Fruit fly (Drosophila melanogaster) whole organism, embryonic: ENCODE data around the gene Actn.

ENCODE experiments used
- ATbp ChIP-seq: fragments of 200-800 bp; sonication (Bioruptor generic); optimal IDR thresholded peaks from 2 replicates; lab custom pipeline; 2017; ENCODE audit warnings: missing biosample characterization, mild to moderate bottlenecking, missing genetic modification characterization, missing genetic modification reagents
- Adf1 ChIP-seq: fragments of 200-800 bp; sonication (Bioruptor generic); IDR thresholded peaks from 2 replicates; pipeline ENCODE4 v1.3.6; 2022; ENCODE audit warnings: missing biosample characterization, missing genetic modification characterization
- Atf6 ChIP-seq: fragments of 200-800 bp; sonication (Bioruptor generic); IDR thresholded peaks from 2 replicates; pipeline ENCODE4 v1.3.6; 2022; ENCODE audit warnings: missing biosample characterization, missing genetic modification characterization
- CG10209 ChIP-seq: fragments of 200-800 bp; sonication (Bioruptor generic); optimal IDR thresholded peaks from 3 replicates; lab custom pipeline; 2017; ENCODE audit warnings: missing biosample characterization, mild to moderate bottlenecking, missing genetic modification characterization, missing genetic modification reagents
- CG11247 ChIP-seq: fragments of 200-800 bp; sonication (Bioruptor generic); IDR thresholded peaks from 2 replicates; pipeline ENCODE4 v1.3.6; 2022; ENCODE audit warnings: missing biosample characterization, missing genetic modification characterization
- CG12104 ChIP-seq: fragments of 200-800 bp; sonication (Bioruptor generic); optimal IDR thresholded peaks from 3 replicates; lab custom pipeline; 2016; ENCODE audit warnings: missing biosample characterization, missing genetic modification characterization
- CG12236 ChIP-seq: fragments of 200-800 bp; sonication (Bioruptor generic); optimal IDR thresholded peaks from 2 replicates; lab custom pipeline; 2016; ENCODE audit warnings: missing biosample characterization, missing genetic modification characterization
- CG13775 ChIP-seq: fragments of 200-800 bp; sonication (Bioruptor generic); optimal IDR thresholded peaks from 3 replicates; lab custom pipeline; 2017; ENCODE audit warnings: missing biosample characterization, mild to moderate bottlenecking, missing genetic modification characterization
- CG14965 ChIP-seq: fragments of 200-800 bp; sonication (Bioruptor generic); optimal IDR thresholded peaks from 2 replicates; lab custom pipeline; 2016; ENCODE audit warnings: missing biosample characterization, missing genetic modification characterization, borderline replicate concordance
- CG1529 ChIP-seq: fragments of 200-800 bp; sonication (Bioruptor generic); optimal IDR thresholded peaks from 3 replicates; lab custom pipeline; 2018; ENCODE audit warnings: missing biosample characterization, missing genetic modification characterization
- CG16863 ChIP-seq: fragments of 200-800 bp; sonication (Bioruptor generic); optimal IDR thresholded peaks from 3 replicates; lab custom pipeline; 2016; ENCODE audit warnings: missing biosample characterization, missing genetic modification characterization
- CG17359 ChIP-seq: fragments of 200-800 bp; sonication (Bioruptor generic); optimal IDR thresholded peaks from 3 replicates; lab custom pipeline; 2018; ENCODE audit warnings: missing biosample characterization, mild to moderate bottlenecking, missing genetic modification characterization, moderate library complexity
- CG17612 ChIP-seq: fragments of 200-800 bp; sonication (Bioruptor generic); IDR thresholded peaks from 2 replicates; pipeline ENCODE4 v1.3.6; 2022; ENCODE audit warnings: missing biosample characterization, missing genetic modification characterization
- CG17829 ChIP-seq: fragments of 200-800 bp; optimal IDR thresholded peaks from 2 replicates; lab custom pipeline; 2019; ENCODE audit warnings: missing biosample characterization, mild to moderate bottlenecking, missing genetic modification characterization, moderate library complexity
- CG18599 ChIP-seq: fragments of 200-800 bp; sonication (Bioruptor generic); optimal IDR thresholded peaks from 3 replicates; lab custom pipeline; 2017; ENCODE audit warnings: missing biosample characterization, missing genetic modification characterization, mild to moderate bottlenecking, moderate library complexity, missing genetic modification reagents
- CG32767 ChIP-seq: fragments of 200-800 bp; sonication (Bioruptor generic); IDR thresholded peaks from 2 replicates; pipeline ENCODE4 v1.3.6; 2022; ENCODE audit warnings: missing biosample characterization, missing genetic modification characterization
- CG3995 ChIP-seq: fragments of 200-800 bp; sonication (Bioruptor generic); optimal IDR thresholded peaks from 3 replicates; lab custom pipeline; 2016; ENCODE audit warnings: missing biosample characterization, missing genetic modification characterization
- CG4360 ChIP-seq: fragments of 200-800 bp; sonication (Bioruptor generic); IDR thresholded peaks from 2 replicates; pipeline ENCODE4 v1.3.6; 2022; ENCODE audit warnings: missing biosample characterization, missing genetic modification characterization
- CG6175 ChIP-seq: fragments of 200-800 bp; sonication (Bioruptor generic); IDR thresholded peaks from 3 replicates; pipeline ENCODE4 v1.3.6; 2022; ENCODE audit warnings: missing biosample characterization, missing genetic modification characterization
- CG6854 ChIP-seq: fragments of 200-800 bp; sonication (Bioruptor generic); optimal IDR thresholded peaks from 3 replicates; lab custom pipeline; 2017; ENCODE audit warnings: missing biosample characterization, mild to moderate bottlenecking, missing genetic modification characterization
- CG9437 ChIP-seq: fragments of 200-800 bp; sonication (Bioruptor generic); optimal IDR thresholded peaks from 2 replicates; lab custom pipeline; 2018; ENCODE audit warnings: missing biosample characterization, mild to moderate bottlenecking, missing genetic modification characterization
- Dad ChIP-seq: fragments of 200-800 bp; sonication (Bioruptor generic); optimal IDR thresholded peaks from 3 replicates; lab custom pipeline; 2016; ENCODE audit warnings: missing biosample characterization, missing genetic modification characterization
- Deaf1 ChIP-seq: fragments of 200-800 bp; optimal IDR thresholded peaks from 3 replicates; lab custom pipeline; 2019; ENCODE audit warnings: missing biosample characterization, mild to moderate bottlenecking, missing genetic modification characterization, moderate library complexity
- Doc3 ChIP-seq: fragments of 200-800 bp; sonication (Bioruptor generic); IDR thresholded peaks from 3 replicates; pipeline ENCODE4 v1.3.6; 2022; ENCODE audit warnings: missing biosample characterization, missing genetic modification characterization; ENCODE audit not compliant: partially characterized antibody
- HLH54F ChIP-seq: fragments of 200-800 bp; sonication (Bioruptor generic); optimal IDR thresholded peaks from 3 replicates; lab custom pipeline; 2016; ENCODE audit warnings: missing biosample characterization, missing genetic modification characterization
- Hand ChIP-seq: fragments of 200-800 bp; sonication (Bioruptor generic); optimal IDR thresholded peaks from 2 replicates; lab custom pipeline; 2017; ENCODE audit warnings: mild to moderate bottlenecking, missing biosample characterization, missing genetic modification reagents, missing genetic modification characterization
- Hr3 ChIP-seq: fragments of 200-800 bp; sonication (Bioruptor generic); optimal IDR thresholded peaks from 3 replicates; lab custom pipeline; 2016; ENCODE audit warnings: missing biosample characterization, missing genetic modification characterization
- MTF-1 ChIP-seq: fragments of 200-800 bp; sonication (Bioruptor generic); optimal IDR thresholded peaks from 2 replicates; lab custom pipeline; 2018; ENCODE audit warnings: missing biosample characterization, mild to moderate bottlenecking, missing genetic modification characterization, borderline replicate concordance
- Nf-YA ChIP-seq: fragments of 200-800 bp; sonication (Bioruptor generic); IDR thresholded peaks from 2 replicates; pipeline ENCODE4 v1.3.6; 2022; ENCODE audit warnings: missing biosample characterization, missing genetic modification characterization
- Oaz ChIP-seq: fragments of 200-800 bp; sonication (Bioruptor generic); IDR thresholded peaks from 2 replicates; pipeline ENCODE4 v1.3.6; 2022; ENCODE audit warnings: missing biosample characterization, missing genetic modification characterization
- Sin3A ChIP-seq: fragments of >200 bp; optimal IDR thresholded peaks from 2 replicates; lab custom pipeline; 2018
- Vsx1 ChIP-seq: fragments of 200-800 bp; sonication (Bioruptor generic); optimal IDR thresholded peaks from 2 replicates; lab custom pipeline; 2017; ENCODE audit warnings: missing biosample characterization, mild to moderate bottlenecking, missing genetic modification characterization, missing genetic modification reagents
- amos ChIP-seq: fragments of 200-800 bp; sonication (Bioruptor generic); IDR thresholded peaks from 2 replicates; pipeline ENCODE4 v1.3.6; 2022; ENCODE audit warnings: missing biosample characterization, missing genetic modification characterization; ENCODE audit not compliant: partially characterized antibody
- ap ChIP-seq: fragments of 200-800 bp; sonication (Bioruptor generic); IDR thresholded peaks from 2 replicates; pipeline ENCODE4 v1.3.6; 2022; ENCODE audit warnings: missing biosample characterization, missing genetic modification characterization
- ase ChIP-seq: fragments of 200-800 bp; sonication (Bioruptor generic); IDR thresholded peaks from 3 replicates; pipeline ENCODE4 v1.3.6; 2022; ENCODE audit warnings: missing biosample characterization, missing genetic modification characterization
- bsh ChIP-seq, 2 experiments: fragments of 200-800 bp; sonication (Bioruptor generic); optimal IDR thresholded peaks; 2 replicates each; lab custom pipeline; 2017 to 2018; ENCODE audit warnings: mild to moderate bottlenecking in 2 of 2, missing biosample characterization in 2 of 2, missing genetic modification characterization in 2 of 2, moderate library complexity in 1 of 2
- chn ChIP-seq: fragments of 200-800 bp; sonication (Bioruptor generic); optimal IDR thresholded peaks from 2 replicates; lab custom pipeline; 2016; ENCODE audit warnings: missing biosample characterization, missing genetic modification characterization
- dmrt11E ChIP-seq: fragments of 200-800 bp; sonication (Bioruptor generic); optimal IDR thresholded peaks from 3 replicates; lab custom pipeline; 2018; ENCODE audit warnings: missing biosample characterization, mild to moderate bottlenecking, missing genetic modification characterization, moderate library complexity
- eve ChIP-seq, 2 experiments: fragments of >200 bp; optimal IDR thresholded peaks; 2 replicates each; lab custom pipeline; 2017; ENCODE audit warnings: missing biosample characterization in 2 of 2, missing genetic modification characterization in 2 of 2
- fru ChIP-seq: fragments of >200 bp; optimal IDR thresholded peaks from 2 replicates; lab custom pipeline; 2017
- grau ChIP-seq: fragments of 200-800 bp; optimal IDR thresholded peaks from 3 replicates; lab custom pipeline; 2019; ENCODE audit warnings: missing biosample characterization, mild to moderate bottlenecking, missing genetic modification characterization, moderate library complexity
- kah ChIP-seq: fragments of 200-800 bp; sonication (Bioruptor generic); optimal IDR thresholded peaks from 2 replicates; lab custom pipeline; 2018; ENCODE audit warnings: missing biosample characterization, mild to moderate bottlenecking, missing genetic modification characterization
- lmd ChIP-seq: fragments of 200-800 bp; sonication (Bioruptor generic); IDR thresholded peaks from 2 replicates; pipeline ENCODE4 v1.3.6; 2022; ENCODE audit warnings: missing biosample characterization, missing genetic modification characterization
- onecut ChIP-seq: fragments of 200-800 bp; sonication (Bioruptor generic); IDR thresholded peaks from 2 replicates; pipeline ENCODE4 v1.3.6; 2022; ENCODE audit warnings: missing biosample characterization, missing genetic modification characterization
- p53 ChIP-seq: fragments of 200-800 bp; sonication (Bioruptor generic); optimal IDR thresholded peaks from 2 replicates; lab custom pipeline; 2016; ENCODE audit warnings: missing biosample characterization, missing genetic modification characterization
- prd ChIP-seq, 3 experiments: fragments of >200 bp in 2 of 3; fragments of 200-800 bp in 1 of 3; sonication (Bioruptor generic) in 1 of 3; optimal IDR thresholded peaks in 2 of 3; IDR thresholded peaks in 1 of 3; 2 replicates in 2 of 3; 3 replicates in 1 of 3; pipeline versions ENCODE4 v1.3.6 to Lab custom; 2017 to 2022; ENCODE audit warnings: missing biosample characterization in 1 of 3, missing genetic modification characterization in 1 of 3
- pzg ChIP-seq: fragments of 200-800 bp; sonication (Bioruptor generic); optimal IDR thresholded peaks from 3 replicates; lab custom pipeline; 2018; ENCODE audit warnings: missing biosample characterization, mild to moderate bottlenecking, missing genetic modification characterization, moderate library complexity
- scrt ChIP-seq: fragments of 200-800 bp; sonication (Bioruptor generic); optimal IDR thresholded peaks from 2 replicates; lab custom pipeline; 2018; ENCODE audit warnings: missing biosample characterization, mild to moderate bottlenecking, missing genetic modification characterization, moderate library complexity
- toy ChIP-seq: fragments of 200-800 bp; sonication (Bioruptor generic); IDR thresholded peaks from 2 replicates; pipeline ENCODE4 v1.3.6; 2022; ENCODE audit warnings: missing biosample characterization, missing genetic modification characterization
- trem ChIP-seq: fragments of 200-800 bp; optimal IDR thresholded peaks from 3 replicates; lab custom pipeline; 2019; ENCODE audit warnings: missing biosample characterization, mild to moderate bottlenecking, missing genetic modification characterization, moderate library complexity
- zen ChIP-seq: fragments of 200-800 bp; sonication (Bioruptor generic); optimal IDR thresholded peaks from 3 replicates; lab custom pipeline; 2018; ENCODE audit warnings: missing biosample characterization, mild to moderate bottlenecking, missing genetic modification characterization, moderate library complexity

Actn gene

dm6 chrX:2070708-2071063, 28.6 kb upstream of the Actn start (continued):
- no peak for TF ChIP-seq dmrt11E (tag; lab: Kevin White, UChicago)
- TF ChIP-seq amos (GFP tag; lab: Robert Waterston, UW): no peak
- peak; percentile 53 for TF ChIP-seq HLH54F (GFP tag; lab: Kevin White, UChicago)
- TF ChIP-seq toy: peak; percentile 57; the same call in 1 of the 2 replicates
- TF ChIP-seq CG18599: peak; percentile 80
- no peak for TF ChIP-seq Doc3 (GFP tag; lab: Robert Waterston, UW)
- peak; percentile 66 for TF ChIP-seq Hand
- no peak for TF ChIP-seq Adf1
- peak; percentile 71 for TF ChIP-seq ase (GFP tag; lab: Robert Waterston, UW)
- no peak for TF ChIP-seq pzg (GFP tag; lab: Kevin White, UChicago)
- peak; percentile 31 to 49 for TF ChIP-seq bsh (GFP tag; optimal IDR thresholded peaks at IDR 0.05; lab: Kevin White, UChicago)
- TF ChIP-seq Vsx1 (GFP tag; lab: Kevin White, UChicago): no peak
- TF ChIP-seq CG6175 (GFP tag; lab: Robert Waterston, UW): no peak
- no peak for TF ChIP-seq trem (tag; lab: Kevin White, UChicago)
- peak; percentile 21 for TF ChIP-seq CG9437 (GFP tag; lab: Kevin White, UChicago)
- peak; percentile 49; the same call in 1 of the 2 replicates for TF ChIP-seq CG32767 (GFP tag; lab: Robert Waterston, UW)
- peak; percentile 56 for TF ChIP-seq CG6854 (GFP tag; lab: Kevin White, UChicago)
- TF ChIP-seq CG13775 (GFP tag; lab: Kevin White, UChicago): peak; percentile 26
- TF ChIP-seq Dad (GFP tag; lab: Kevin White, UChicago): peak; percentile 7
- TF ChIP-seq MTF-1 (GFP tag; lab: Kevin White, UChicago): no peak
- TF ChIP-seq onecut (GFP tag; lab: Robert Waterston, UW): peak; percentile 25; the same call in 1 of the 2 replicates
- TF ChIP-seq ATbp (GFP tag; lab: Kevin White, UChicago): peak; percentile 46
- no peak for TF ChIP-seq CG1529 (GFP tag; lab: Kevin White, UChicago)
- peak; percentile 20 for TF ChIP-seq zen (tag; lab: Kevin White, UChicago)
- TF ChIP-seq CG12236 (GFP tag; lab: Kevin White, UChicago): no peak
- peak; percentile 96 for TF ChIP-seq grau (tag; lab: Kevin White, UChicago)
- TF ChIP-seq CG10209: peak; percentile 43
- peak; percentile 44 for TF ChIP-seq CG3995
- TF ChIP-seq Hr3: peak; percentile 11
- peak; percentile 9 for TF ChIP-seq CG12104 (GFP tag; lab: Kevin White, UChicago)
- no peak for TF ChIP-seq CG17612 (GFP tag; lab: Robert Waterston, UW)
- TF ChIP-seq Sin3A: no peak
- TF ChIP-seq CG4360: no peak
- TF ChIP-seq kah (GFP tag; lab: Kevin White, UChicago): no peak
- TF ChIP-seq Atf6 (GFP tag; lab: Robert Waterston, UW): peak; percentile 79
- TF ChIP-seq CG16863 (GFP tag; lab: Kevin White, UChicago): peak; percentile 56
- peak; percentile 43 for TF ChIP-seq scrt (GFP tag; lab: Kevin White, UChicago)
- no peak for TF ChIP-seq fru
- TF ChIP-seq Deaf1 (tag; lab: Kevin White, UChicago): peak; percentile 31
- no peak for TF ChIP-seq eve (GFP tag; optimal IDR thresholded peaks at IDR 0.05; lab: Kevin White, UChicago)
- TF ChIP-seq CG11247: peak; percentile 55
- TF ChIP-seq CG14965 (GFP tag; lab: Kevin White, UChicago): no peak
- TF ChIP-seq prd (optimal IDR thresholded peaks at IDR 0.05; lab: Kevin White, UChicago): no peak
- TF ChIP-seq prd (GFP tag; IDR thresholded peaks at IDR 0.05; lab: Robert Waterston, UW): peak; percentile 72
- peak; percentile 21 for TF ChIP-seq chn (GFP tag; lab: Kevin White, UChicago)
- no peak for TF ChIP-seq p53
- TF ChIP-seq ap (GFP tag; lab: Robert Waterston, UW): no peak
- TF ChIP-seq CG17359: peak; percentile 50
- TF ChIP-seq Oaz (GFP tag; lab: Robert Waterston, UW): peak; percentile 61
- peak; percentile 84 for TF ChIP-seq lmd (GFP tag; lab: Robert Waterston, UW)
- TF ChIP-seq Nf-YA (GFP tag; lab: Robert Waterston, UW): no peak
- peak; percentile 34 for TF ChIP-seq CG17829
